ENCODE assay signal across 4 worm cellular contexts in genomic region chrIV:11871083-11871482, ce11.
A peak's percentile ranks its signal among the peaks of the same experiment; 100 is the strongest.
TF ChIP-seq lines count a peak whose summit lies in the region.

No protein-coding gene starts in this region.

TF ChIP-seq in whole organism, L2 larva, 48 proteins besides CTCF, POLR2A, EP300 and RAD21:
- TF ChIP-seq ceh-16 (tag; optimal IDR thresholded peaks at IDR 0.05; lab: Kevin White, UChicago) (no peak), F13H6.1 (tag; optimal IDR thresholded peaks at IDR 0.05; lab: Kevin White, UChicago) (peak; percentile 8), zag-1 (tag; optimal IDR thresholded peaks at IDR 0.05; lab: Kevin White, UChicago) (peak; percentile 5), nhr-129 (tag; optimal IDR thresholded peaks at IDR 0.05; lab: Kevin White, UChicago) (peak; percentile 16), unc-55 (GFP tag; optimal IDR thresholded peaks at IDR 0.05; lab: Kevin White, UChicago) (peak; percentile 50), sem-4 (tag; optimal IDR thresholded peaks at IDR 0.05; lab: Kevin White, UChicago) (no peak), C34F6.9 (tag; optimal IDR thresholded peaks at IDR 0.05; lab: Kevin White, UChicago) (peak; percentile 65), lin-11 (tag; optimal IDR thresholded peaks at IDR 0.05; lab: Kevin White, UChicago) (peak; percentile 37), nhr-11 (tag; optimal IDR thresholded peaks at IDR 0.05; lab: Kevin White, UChicago) (no peak), lsy-2 (tag; optimal IDR thresholded peaks at IDR 0.05; lab: Kevin White, UChicago) (peak in 1 of 2 experiments; percentile 61), nhr-21 (tag; optimal IDR thresholded peaks at IDR 0.05; lab: Kevin White, UChicago) (no peak), lin-13 (GFP tag; optimal IDR thresholded peaks at IDR 0.05; lab: Kevin White, UChicago) (peak; percentile 11), snpc-4 (tag; optimal IDR thresholded peaks at IDR 0.05; lab: Kevin White, UChicago) (peak; percentile 4), fos-1 (tag; optimal IDR thresholded peaks at IDR 0.05; lab: Kevin White, UChicago) (peak; percentile 19)

TF ChIP-seq in whole organism, L4 larva, 104 proteins besides CTCF, POLR2A, EP300 and RAD21 (continues in another document):
- TF ChIP-seq mep-1 (tag; optimal IDR thresholded peaks at IDR 0.05; lab: Kevin White, UChicago), result peak; percentile 35
- TF ChIP-seq nhr-11 (tag; optimal IDR thresholded peaks at IDR 0.05; lab: Kevin White, UChicago), result peak; percentile 33
- no peak for TF ChIP-seq F26F4.8 (GFP tag; conservative IDR thresholded peaks at IDR 0.05; lab: Robert Waterston, UW)
- no peak for TF ChIP-seq skn-1 (tag; optimal IDR thresholded peaks at IDR 0.05; lab: Kevin White, UChicago)
- TF ChIP-seq rbr-2 (tag; optimal IDR thresholded peaks at IDR 0.05; lab: Kevin White, UChicago), result peak; percentile 67
- no peak for TF ChIP-seq snpc-1.2 (GFP tag; IDR thresholded peaks at IDR 0.05; lab: Robert Waterston, UW)
- no peak for TF ChIP-seq nhr-41 (GFP tag; IDR thresholded peaks at IDR 0.05; lab: Robert Waterston, UW)
- no peak for TF ChIP-seq dpl-1 (GFP tag; optimal IDR thresholded peaks at IDR 0.05; lab: Kevin White, UChicago)
- TF ChIP-seq arid-1 (GFP tag; conservative IDR thresholded peaks at IDR 0.05; lab: Robert Waterston, UW), result no peak
- 0 out of 2 replicates have a peak, but pooled peaks have one; percentile 26 for TF ChIP-seq ceh-20 (GFP tag; IDR thresholded peaks at IDR 0.05; lab: Robert Waterston, UW)
- no peak for TF ChIP-seq nhr-28 (tag; optimal IDR thresholded peaks at IDR 0.05; lab: Kevin White, UChicago)
- no peak for TF ChIP-seq pqm-1 (tag; optimal IDR thresholded peaks at IDR 0.05; lab: Kevin White, UChicago)
- TF ChIP-seq ceh-28 (tag; optimal IDR thresholded peaks at IDR 0.05; lab: Kevin White, UChicago), result peak; percentile 9
- peak; percentile 53 for TF ChIP-seq hmg-1.1 (GFP tag; IDR thresholded peaks at IDR 0.05; lab: Robert Waterston, UW)
- peak; percentile 5 for TF ChIP-seq F37D6.2 (tag; optimal IDR thresholded peaks at IDR 0.05; lab: Kevin White, UChicago)
- TF ChIP-seq Y48G9A.11 (GFP tag; IDR thresholded peaks at IDR 0.05; lab: Robert Waterston, UW), result no peak
- no peak for TF ChIP-seq snpc-4 (tag; optimal IDR thresholded peaks at IDR 0.05; lab: Kevin White, UChicago)
- no peak for TF ChIP-seq nhr-237 (tag; optimal IDR thresholded peaks at IDR 0.05; lab: Kevin White, UChicago)
- no peak for TF ChIP-seq nhr-102 (tag; optimal IDR thresholded peaks at IDR 0.05; lab: Kevin White, UChicago)
- TF ChIP-seq fkh-10 (GFP tag; optimal IDR thresholded peaks at IDR 0.05; lab: Kevin White, UChicago), result no peak
- TF ChIP-seq fos-1 (tag; optimal IDR thresholded peaks at IDR 0.05; lab: Kevin White, UChicago), result no peak
- TF ChIP-seq lsy-2 (tag; optimal IDR thresholded peaks at IDR 0.05; lab: Kevin White, UChicago), result peak in 1 of 2 experiments; percentile 30
- no peak for TF ChIP-seq ctbp-1 (GFP tag; IDR thresholded peaks at IDR 0.05; lab: Robert Waterston, UW)
- TF ChIP-seq daf-12 (tag; optimal IDR thresholded peaks at IDR 0.05; lab: Kevin White, UChicago), result no peak
- TF ChIP-seq hlh-30 (tag; optimal IDR thresholded peaks at IDR 0.05; lab: Kevin White, UChicago; ENCODE audit: insufficient read depth), result peak; percentile 15
- peak; percentile 76 for TF ChIP-seq set-16 (GFP tag; IDR thresholded peaks at IDR 0.05; lab: Robert Waterston, UW)
- TF ChIP-seq mes-2 (tag; optimal IDR thresholded peaks at IDR 0.05; lab: Kevin White, UChicago; ENCODE audit: poor library complexity, severe bottlenecking), result peak; percentile 18

TF ChIP-seq in whole organism, late embryonic, 69 proteins besides CTCF, POLR2A, EP300 and RAD21:
- TF ChIP-seq ceh-9 (tag; optimal IDR thresholded peaks at IDR 0.05; lab: Kevin White, UChicago) (no peak), C38D4.7 (GFP tag; optimal IDR thresholded peaks at IDR 0.05; lab: Kevin White, UChicago) (no peak), syd-9 (tag; optimal IDR thresholded peaks at IDR 0.05; lab: Kevin White, UChicago) (peak; percentile 43), elt-4 (tag; optimal IDR thresholded peaks at IDR 0.05; lab: Kevin White, UChicago) (peak; percentile 1), ceh-30 (tag; optimal IDR thresholded peaks at IDR 0.05; lab: Kevin White, UChicago) (no peak), ceh-48 (tag; optimal IDR thresholded peaks at IDR 0.05; lab: Kevin White, UChicago) (peak; percentile 93), hlh-8 (tag; optimal IDR thresholded peaks at IDR 0.05; lab: Kevin White, UChicago) (no peak), pax-1 (tag; optimal IDR thresholded peaks at IDR 0.05; lab: Kevin White, UChicago) (no peak), unc-3 (GFP tag; conservative IDR thresholded peaks at IDR 0.05; lab: Robert Waterston, UW) (no peak), unc-3 (tag; optimal IDR thresholded peaks at IDR 0.05; lab: Kevin White, UChicago) (no peak), unc-42 (tag; optimal IDR thresholded peaks at IDR 0.05; lab: Kevin White, UChicago) (peak; percentile 57), sox-4 (tag; optimal IDR thresholded peaks at IDR 0.05; lab: Kevin White, UChicago) (peak; percentile 26), ceh-34 (tag; optimal IDR thresholded peaks at IDR 0.05; lab: Kevin White, UChicago) (peak; percentile 48), pha-2 (tag; optimal IDR thresholded peaks at IDR 0.05; lab: Kevin White, UChicago) (no peak), gmeb-2 (tag; optimal IDR thresholded peaks at IDR 0.05; lab: Kevin White, UChicago) (no peak), tbx-2 (tag; optimal IDR thresholded peaks at IDR 0.05; lab: Kevin White, UChicago) (peak; percentile 32), ztf-16 (tag; optimal IDR thresholded peaks at IDR 0.05; lab: Kevin White, UChicago) (no peak), unc-55 (GFP tag; optimal IDR thresholded peaks at IDR 0.05; lab: Kevin White, UChicago) (no peak), nhr-11 (tag; optimal IDR thresholded peaks at IDR 0.05; lab: Kevin White, UChicago) (no peak), sox-2 (GFP tag; IDR thresholded peaks at IDR 0.05; lab: Robert Waterston, UW) (no peak), ama-1 (optimal IDR thresholded peaks at IDR 0.05; lab: Kevin White, UChicago) (no peak), C08G9.2 (tag; optimal IDR thresholded peaks at IDR 0.05; lab: Kevin White, UChicago) (peak; percentile 57), pros-1 (tag; optimal IDR thresholded peaks at IDR 0.05; lab: Kevin White, UChicago) (peak; percentile 65), fax-1 (tag; optimal IDR thresholded peaks at IDR 0.05; lab: Kevin White, UChicago) (no peak), ceh-24 (tag; optimal IDR thresholded peaks at IDR 0.05; lab: Kevin White, UChicago) (no peak), hlh-6 (tag; optimal IDR thresholded peaks at IDR 0.05; lab: Kevin White, UChicago) (peak; percentile 32), dve-1 (tag; optimal IDR thresholded peaks at IDR 0.05; lab: Kevin White, UChicago) (no peak), ceh-31 (tag; optimal IDR thresholded peaks at IDR 0.05; lab: Kevin White, UChicago) (peak; percentile 49)

TF ChIP-seq in whole organism, mixed stage, embryonic, 35 proteins besides CTCF, POLR2A, EP300 and RAD21:
- peak; percentile 41 for TF ChIP-seq lin-32 (GFP tag; optimal IDR thresholded peaks at IDR 0.05; lab: Kevin White, UChicago)
- peak; percentile 42 for TF ChIP-seq ces-1 (GFP tag; optimal IDR thresholded peaks at IDR 0.05; lab: Kevin White, UChicago)
- no peak for TF ChIP-seq ztf-11 (tag; optimal IDR thresholded peaks at IDR 0.05; lab: Kevin White, UChicago)
- peak; percentile 47 for TF ChIP-seq cnd-1 (tag; optimal IDR thresholded peaks at IDR 0.05; lab: Kevin White, UChicago)
- TF ChIP-seq mep-1 (tag; optimal IDR thresholded peaks at IDR 0.05; lab: Kevin White, UChicago), result peak; percentile 4
- TF ChIP-seq sptf-1 (tag; optimal IDR thresholded peaks at IDR 0.05; lab: Kevin White, UChicago), result no peak
- no peak for TF ChIP-seq blmp-1 (tag; optimal IDR thresholded peaks at IDR 0.05; lab: Kevin White, UChicago)
- no peak for TF ChIP-seq unc-120 (tag; optimal IDR thresholded peaks at IDR 0.05; lab: Kevin White, UChicago; ENCODE audit: poor library complexity, severe bottlenecking)
